Fruit fly (Drosophila melanogaster) whole organism, pupa: ENCODE data around the gene IscU.

Experiments
- CG32121 ChIP-seq: fragments of 200-800 bp; sonication (Bioruptor generic); IDR thresholded peaks from 2 replicates; pipeline ENCODE4 v1.3.6; 2022; ENCODE audit warnings: missing biosample characterization, missing genetic modification characterization
- EcR ChIP-seq: fragments of 200-800 bp; sonication (Bioruptor generic); optimal IDR thresholded peaks from 3 replicates; lab custom pipeline; 2019; ENCODE audit warnings: missing biosample characterization, missing genetic modification characterization, mild to moderate bottlenecking, moderate library complexity, missing genetic modification reagents

DNA sequence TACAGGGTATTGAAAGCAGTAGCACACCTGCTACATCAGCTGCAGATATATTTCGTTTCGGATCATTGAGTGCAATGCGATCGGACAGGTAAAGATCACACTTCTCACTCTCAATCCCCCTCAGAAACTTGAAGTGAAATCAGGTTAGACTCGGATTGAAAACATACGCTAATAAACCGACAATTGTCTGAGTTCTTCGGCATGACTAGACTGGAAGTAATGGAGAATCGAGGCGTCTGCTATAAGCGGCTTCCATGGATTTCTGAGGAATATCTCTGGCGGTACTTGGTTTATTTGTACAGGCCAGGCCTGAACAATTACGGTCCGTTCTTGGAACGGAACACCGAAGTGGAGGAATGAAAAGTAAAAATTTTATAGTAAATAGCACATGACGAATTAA is 17.1 kb upstream of the IscU start:
- no peak for TF ChIP-seq CG32121 (GFP tag; lab: Robert Waterston, UW)
- no peak for TF ChIP-seq EcR (GFP tag; lab: Kevin White, UChicago)
